Fruit fly (Drosophila melanogaster) whole organism, wandering third instar larva: Measurements from ENCODE around the gene CG10638.

ENCODE experiments used
- Hr78 ChIP-seq: fragments of >200 bp; optimal IDR thresholded peaks from 2 replicates; lab custom pipeline; 2017; ENCODE audit warnings: missing biosample characterization, missing genetic modification characterization
- OdsH ChIP-seq: fragments of 200-800 bp; sonication (Bioruptor generic); optimal IDR thresholded peaks from 2 replicates; lab custom pipeline; 2016; ENCODE audit warnings: missing biosample characterization, mild to moderate bottlenecking, missing genetic modification characterization
- fru ChIP-seq: fragments of 200-800 bp; sonication (Bioruptor generic); optimal IDR thresholded peaks from 3 replicates; lab custom pipeline; 2016; ENCODE audit warnings: missing biosample characterization, mild to moderate bottlenecking, missing genetic modification characterization
- h ChIP-seq: fragments of 200-800 bp; sonication (Bioruptor generic); optimal IDR thresholded peaks from 3 replicates; lab custom pipeline; 2016; ENCODE audit warnings: missing biosample characterization, mild to moderate bottlenecking, missing genetic modification characterization
- psq ChIP-seq: fragments of 200-800 bp; sonication (Bioruptor generic); optimal IDR thresholded peaks from 3 replicates; lab custom pipeline; 2017; ENCODE audit warnings: missing biosample characterization, mild to moderate bottlenecking, missing genetic modification characterization, moderate library complexity
- tai ChIP-seq: sonication (Bioruptor generic); optimal IDR thresholded peaks from 2 replicates; lab custom pipeline; 2016; ENCODE audit warnings: missing biosample characterization, missing genetic modification characterization

DNA sequence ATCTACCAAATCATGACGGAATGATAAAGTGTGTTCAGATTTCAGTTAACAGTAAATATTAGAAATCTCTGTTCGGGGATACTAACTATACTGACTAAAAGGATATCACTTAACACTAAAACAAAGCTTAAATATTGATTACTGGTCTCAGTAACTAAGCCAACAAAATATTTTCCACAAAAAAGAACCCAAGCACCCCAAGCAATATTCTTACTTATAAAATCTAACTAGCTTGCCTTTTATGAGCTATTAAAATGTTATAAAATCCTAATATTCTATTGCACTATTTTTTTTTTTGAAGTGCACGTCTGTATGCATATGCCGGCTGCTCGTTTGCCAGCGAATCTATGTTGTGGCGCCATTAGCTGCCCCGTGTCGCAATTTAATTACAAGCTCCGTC lies 48.4 kb upstream of the CG10638 start:
- TF ChIP-seq h (GFP tag; lab: Kevin White, UChicago) (no peak), psq (GFP tag; lab: Kevin White, UChicago) (no peak), tai (GFP tag; lab: Kevin White, UChicago) (no peak), fru (GFP tag; lab: Kevin White, UChicago) (no peak), Hr78 (GFP tag; lab: Kevin White, UChicago) (no peak), OdsH (GFP tag; lab: Kevin White, UChicago) (no peak)
